Fruit fly (Drosophila melanogaster) whole organism, embryonic: Measurements from ENCODE around the gene CG43137.

Source experiments
- Abd-B ChIP-seq: fragments of 200-800 bp; sonication (Bioruptor generic); optimal IDR thresholded peaks from 2 replicates; lab custom pipeline; 2018; ENCODE audit warnings: missing biosample characterization, mild to moderate bottlenecking, missing genetic modification characterization, moderate library complexity
- CG10959 ChIP-seq: fragments of 200-800 bp; sonication (Bioruptor generic); IDR thresholded peaks from 2 replicates; pipeline ENCODE4 v1.3.6; 2022; ENCODE audit warnings: missing biosample characterization, missing genetic modification characterization
- CG11093 ChIP-seq: fragments of 200-800 bp; sonication (Bioruptor generic); IDR thresholded peaks from 3 replicates; pipeline ENCODE4 v1.3.6; 2022; ENCODE audit warnings: missing biosample characterization, missing genetic modification characterization
- CG13624 ChIP-seq: fragments of 200-800 bp; sonication (Bioruptor generic); optimal IDR thresholded peaks from 2 replicates; lab custom pipeline; 2016; ENCODE audit warnings: missing biosample characterization, missing genetic modification characterization
- CG15269 ChIP-seq: fragments of 200-800 bp; sonication (Bioruptor generic); optimal IDR thresholded peaks from 2 replicates; lab custom pipeline; 2018; ENCODE audit warnings: missing biosample characterization, mild to moderate bottlenecking, missing genetic modification characterization, moderate library complexity
- CG17359 ChIP-seq: fragments of 200-800 bp; sonication (Bioruptor generic); optimal IDR thresholded peaks from 3 replicates; lab custom pipeline; 2018; ENCODE audit warnings: missing biosample characterization, mild to moderate bottlenecking, missing genetic modification characterization, moderate library complexity
- CG17829 ChIP-seq: fragments of 200-800 bp; optimal IDR thresholded peaks from 2 replicates; lab custom pipeline; 2019; ENCODE audit warnings: missing biosample characterization, mild to moderate bottlenecking, missing genetic modification characterization, moderate library complexity
- CG18599 ChIP-seq: fragments of 200-800 bp; sonication (Bioruptor generic); optimal IDR thresholded peaks from 3 replicates; lab custom pipeline; 2017; ENCODE audit warnings: missing biosample characterization, missing genetic modification characterization, mild to moderate bottlenecking, moderate library complexity, missing genetic modification reagents
- CG31388 ChIP-seq: fragments of 200-800 bp; sonication (Bioruptor generic); optimal IDR thresholded peaks from 2 replicates; lab custom pipeline; 2016; ENCODE audit warnings: missing biosample characterization, missing genetic modification characterization
- CG32772 ChIP-seq: fragments of 200-800 bp; sonication (Bioruptor generic); IDR thresholded peaks from 2 replicates; pipeline ENCODE4 v1.3.6; 2022; ENCODE audit warnings: missing biosample characterization, missing genetic modification characterization
- CG33557 ChIP-seq: fragments of 200-800 bp; sonication (Bioruptor generic); optimal IDR thresholded peaks from 2 replicates; lab custom pipeline; 2019; ENCODE audit warnings: missing biosample characterization, mild to moderate bottlenecking, missing genetic modification characterization, moderate library complexity
- CG7786 ChIP-seq: fragments of 200-800 bp; sonication (Bioruptor generic); optimal IDR thresholded peaks from 2 replicates; lab custom pipeline; 2016; ENCODE audit warnings: missing biosample characterization, missing genetic modification characterization
- CG7839 ChIP-seq: fragments of 200-800 bp; sonication (Bioruptor generic); optimal IDR thresholded peaks from 3 replicates; lab custom pipeline; 2018; ENCODE audit warnings: missing biosample characterization, mild to moderate bottlenecking, missing genetic modification characterization, moderate library complexity
- CG9215 ChIP-seq: fragments of 200-800 bp; sonication (Bioruptor generic); IDR thresholded peaks from 2 replicates; pipeline ENCODE4 v1.3.6; 2022; ENCODE audit warnings: missing biosample characterization, missing genetic modification characterization
- CG9437 ChIP-seq: fragments of 200-800 bp; sonication (Bioruptor generic); optimal IDR thresholded peaks from 2 replicates; lab custom pipeline; 2018; ENCODE audit warnings: missing biosample characterization, mild to moderate bottlenecking, missing genetic modification characterization
- Chrac-16 ChIP-seq: fragments of 200-800 bp; sonication (Bioruptor generic); optimal IDR thresholded peaks from 3 replicates; lab custom pipeline; 2016; ENCODE audit warnings: missing biosample characterization, missing genetic modification characterization
- Dad ChIP-seq: fragments of 200-800 bp; sonication (Bioruptor generic); optimal IDR thresholded peaks from 3 replicates; lab custom pipeline; 2016; ENCODE audit warnings: missing biosample characterization, missing genetic modification characterization
- Elba2 ChIP-seq: fragments of 200-800 bp; sonication (Bioruptor generic); optimal IDR thresholded peaks from 3 replicates; lab custom pipeline; 2016; ENCODE audit warnings: missing biosample characterization, missing genetic modification characterization
- Fer1 ChIP-seq: fragments of 200-800 bp; sonication (Bioruptor generic); optimal IDR thresholded peaks from 2 replicates; lab custom pipeline; 2017; ENCODE audit warnings: missing biosample characterization, mild to moderate bottlenecking, missing genetic modification characterization
- Hand ChIP-seq: fragments of 200-800 bp; sonication (Bioruptor generic); optimal IDR thresholded peaks from 2 replicates; lab custom pipeline; 2017; ENCODE audit warnings: mild to moderate bottlenecking, missing biosample characterization, missing genetic modification reagents, missing genetic modification characterization
- Hmx ChIP-seq: fragments of 200-800 bp; sonication (Bioruptor generic); optimal IDR thresholded peaks from 2 replicates; lab custom pipeline; 2016; ENCODE audit warnings: missing biosample characterization, missing genetic modification characterization
- Hr78 ChIP-seq, 2 experiments: fragments of 200-800 bp in 1 of 2; fragments of >200 bp in 1 of 2; sonication (Bioruptor generic) in 1 of 2; optimal IDR thresholded peaks; 2 replicates each; lab custom pipeline; 2017 to 2019; ENCODE audit warnings: missing biosample characterization in 2 of 2, missing genetic modification characterization in 2 of 2, mild to moderate bottlenecking in 1 of 2, moderate library complexity in 1 of 2
- MTF-1 ChIP-seq: fragments of 200-800 bp; sonication (Bioruptor generic); optimal IDR thresholded peaks from 2 replicates; lab custom pipeline; 2018; ENCODE audit warnings: missing biosample characterization, mild to moderate bottlenecking, missing genetic modification characterization, borderline replicate concordance
- Mrtf ChIP-seq: fragments of 200-800 bp; sonication (Bioruptor generic); IDR thresholded peaks from 3 replicates; pipeline ENCODE4 v1.3.6; 2022; ENCODE audit warnings: missing biosample characterization, missing genetic modification characterization
- Neu2 ChIP-seq: fragments of 200-800 bp; sonication (Bioruptor generic); optimal IDR thresholded peaks from 3 replicates; lab custom pipeline; 2016; ENCODE audit warnings: missing biosample characterization, missing genetic modification characterization, borderline replicate concordance
- Nf-YA ChIP-seq: fragments of 200-800 bp; sonication (Bioruptor generic); IDR thresholded peaks from 2 replicates; pipeline ENCODE4 v1.3.6; 2022; ENCODE audit warnings: missing biosample characterization, missing genetic modification characterization
- Poxn ChIP-seq: fragments of 200-800 bp; sonication (Bioruptor generic); IDR thresholded peaks from 2 replicates; pipeline ENCODE4 v1.3.6; 2022; ENCODE audit warnings: missing biosample characterization, missing genetic modification characterization
- Ravus ChIP-seq: fragments of 200-800 bp; sonication (Bioruptor generic); IDR thresholded peaks from 2 replicates; pipeline ENCODE4 v1.3.6; 2022; ENCODE audit warnings: missing biosample characterization, missing genetic modification characterization
- Rx ChIP-seq: fragments of 200-800 bp; sonication (Bioruptor generic); IDR thresholded peaks from 2 replicates; pipeline ENCODE4 v1.3.6; 2022; ENCODE audit warnings: missing biosample characterization, missing genetic modification characterization
- Six4 ChIP-seq: fragments of 200-800 bp; sonication (Bioruptor generic); optimal IDR thresholded peaks from 2 replicates; lab custom pipeline; 2016; ENCODE audit warnings: missing biosample characterization, missing genetic modification characterization
- Sry-β ChIP-seq: fragments of 200-800 bp; sonication (Bioruptor generic); optimal IDR thresholded peaks from 2 replicates; lab custom pipeline; 2018; ENCODE audit warnings: missing biosample characterization, mild to moderate bottlenecking, missing genetic modification characterization, moderate library complexity
- Usf ChIP-seq: fragments of 200-800 bp; sonication (Bioruptor generic); optimal IDR thresholded peaks from 2 replicates; lab custom pipeline; 2017; ENCODE audit warnings: missing genotype, missing biosample characterization, missing genetic modification characterization
- az2 ChIP-seq: fragments of 200-800 bp; sonication (Bioruptor generic); optimal IDR thresholded peaks from 3 replicates; lab custom pipeline; 2016; ENCODE audit warnings: missing biosample characterization, missing genetic modification characterization
- bcd ChIP-seq: fragments of 200-800 bp; sonication (Bioruptor generic); optimal IDR thresholded peaks from 2 replicates; lab custom pipeline; 2017; ENCODE audit warnings: missing biosample characterization, mild to moderate bottlenecking, missing genetic modification characterization
- br ChIP-seq: fragments of >200 bp; optimal IDR thresholded peaks from 2 replicates; lab custom pipeline; 2017
- crc ChIP-seq: fragments of 200-800 bp; sonication (Bioruptor generic); optimal IDR thresholded peaks from 2 replicates; lab custom pipeline; 2016; ENCODE audit warnings: missing biosample characterization, missing genetic modification characterization
- cwo ChIP-seq: fragments of 200-800 bp; sonication (Bioruptor generic); optimal IDR thresholded peaks from 3 replicates; lab custom pipeline; 2017; ENCODE audit warnings: missing biosample characterization, missing genetic modification characterization, mild to moderate bottlenecking, moderate library complexity, missing genetic modification reagents
- disco-r ChIP-seq: fragments of 200-800 bp; sonication (Bioruptor generic); optimal IDR thresholded peaks from 2 replicates; lab custom pipeline; 2016; ENCODE audit warnings: missing biosample characterization, missing genetic modification characterization
- ems ChIP-seq: fragments of 200-800 bp; sonication (Bioruptor generic); optimal IDR thresholded peaks from 3 replicates; lab custom pipeline; 2016; ENCODE audit warnings: missing biosample characterization, missing genetic modification characterization
- esg ChIP-seq: fragments of 200-800 bp; sonication (Bioruptor generic); conservative IDR thresholded peaks from 2 replicates; pipeline ENCODE4 v1.3.6; 2022; ENCODE audit warnings: missing biosample characterization, missing genetic modification characterization
- hth ChIP-seq: fragments of >200 bp; optimal IDR thresholded peaks from 2 replicates; lab custom pipeline; 2017; ENCODE audit warnings: inconsistent platforms
- jumu ChIP-seq: fragments of 200-800 bp; sonication (Bioruptor generic); optimal IDR thresholded peaks from 3 replicates; lab custom pipeline; 2016; ENCODE audit warnings: missing biosample characterization, missing genetic modification characterization
- oc ChIP-seq: fragments of 200-800 bp; sonication (Bioruptor generic); optimal IDR thresholded peaks from 2 replicates; lab custom pipeline; 2018; ENCODE audit warnings: missing biosample characterization, mild to moderate bottlenecking, missing genetic modification characterization, moderate library complexity
- p53 ChIP-seq: fragments of 200-800 bp; sonication (Bioruptor generic); optimal IDR thresholded peaks from 2 replicates; lab custom pipeline; 2016; ENCODE audit warnings: missing biosample characterization, missing genetic modification characterization
- ro ChIP-seq: fragments of 200-800 bp; sonication (Bioruptor generic); IDR thresholded peaks from 2 replicates; pipeline ENCODE4 v1.3.6; 2022; ENCODE audit warnings: missing biosample characterization, missing genetic modification characterization
- run ChIP-seq: fragments of 200-800 bp; sonication (Bioruptor generic); optimal IDR thresholded peaks from 3 replicates; lab custom pipeline; 2018; ENCODE audit warnings: missing biosample characterization, mild to moderate bottlenecking, missing genetic modification characterization
- scrt ChIP-seq: fragments of 200-800 bp; sonication (Bioruptor generic); optimal IDR thresholded peaks from 2 replicates; lab custom pipeline; 2018; ENCODE audit warnings: missing biosample characterization, mild to moderate bottlenecking, missing genetic modification characterization, moderate library complexity
- tna ChIP-seq: fragments of 200-800 bp; sonication (Bioruptor generic); IDR thresholded peaks from 2 replicates; pipeline ENCODE4 v1.3.6; 2022; ENCODE audit warnings: missing biosample characterization, missing genetic modification characterization; ENCODE audit not compliant: partially characterized antibody
- toy ChIP-seq: fragments of 200-800 bp; sonication (Bioruptor generic); IDR thresholded peaks from 2 replicates; pipeline ENCODE4 v1.3.6; 2022; ENCODE audit warnings: missing biosample characterization, missing genetic modification characterization
- ttk ChIP-seq: fragments of 200-800 bp; sonication (Bioruptor generic); IDR thresholded peaks from 2 replicates; pipeline ENCODE4 v2.1.2; 2022; ENCODE audit warnings: missing biosample characterization, missing genetic modification characterization

CG43137 gene

DNA sequence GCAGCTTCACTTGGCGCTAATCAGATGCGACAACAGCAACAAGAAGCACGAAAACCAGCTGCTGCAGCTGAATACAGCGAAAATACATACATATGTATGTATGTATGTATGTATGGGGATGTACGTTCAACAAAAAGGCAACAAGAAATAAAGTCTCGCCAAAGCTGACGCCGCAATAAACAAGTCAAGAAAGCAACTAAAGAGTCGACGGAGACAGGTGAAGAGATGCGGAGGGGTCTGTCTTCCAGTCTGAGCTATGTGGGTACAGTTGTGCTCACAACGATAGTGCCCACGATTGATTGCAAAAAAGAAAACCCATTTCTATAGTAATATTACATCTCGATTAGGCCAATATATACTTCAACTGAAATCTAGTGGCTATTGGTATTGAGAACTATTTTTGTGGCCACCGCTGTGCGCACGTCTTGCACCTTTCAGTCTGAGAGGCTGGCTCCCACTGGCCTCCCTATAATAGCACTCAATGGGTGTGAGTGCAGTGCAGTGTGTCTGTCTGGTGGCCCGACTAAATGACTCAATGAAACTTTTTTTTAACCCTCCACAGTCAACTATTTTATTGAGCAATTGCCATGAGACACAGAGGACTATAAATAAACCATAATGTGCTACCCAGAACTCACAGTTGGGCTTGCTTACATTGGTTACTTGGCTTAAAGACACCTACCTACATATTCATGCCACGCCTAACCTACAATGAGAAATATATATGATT, 31.0 kb upstream of the CG43137 start (continued):
- TF ChIP-seq ems (GFP tag; lab: Kevin White, UChicago): peak; percentile 88
- peak; percentile 75 for TF ChIP-seq p53 (GFP tag; lab: Kevin White, UChicago)
- TF ChIP-seq ro (GFP tag; lab: Robert Waterston, UW): peak; percentile 80
- TF ChIP-seq scrt (GFP tag; lab: Kevin White, UChicago): peak; percentile 69
- peak; percentile 93 for TF ChIP-seq ttk (GFP tag; lab: Robert Waterston, UW)
- peak; percentile 85 for TF ChIP-seq CG10959 (GFP tag; lab: Robert Waterston, UW)
- peak; percentile 92 for TF ChIP-seq az2
- TF ChIP-seq hth: no peak
- TF ChIP-seq Hr78 (GFP tag; optimal IDR thresholded peaks at IDR 0.05; lab: Kevin White, UChicago): peak in 1 of 2 experiments; percentile 79
- peak; percentile 93 for TF ChIP-seq CG32772
- TF ChIP-seq crc (GFP tag; lab: Kevin White, UChicago): peak; percentile 78
- TF ChIP-seq CG15269 (tag; lab: Kevin White, UChicago): peak; percentile 86
- peak; percentile 88 for TF ChIP-seq bcd (GFP tag; lab: Kevin White, UChicago)
- TF ChIP-seq MTF-1 (GFP tag; lab: Kevin White, UChicago): peak; percentile 81
- peak; percentile 67 for TF ChIP-seq CG9215
- peak; percentile 91 for TF ChIP-seq Six4 (GFP tag; lab: Kevin White, UChicago)
- TF ChIP-seq CG7839 (tag; lab: Kevin White, UChicago): peak; percentile 92
- peak; percentile 83 for TF ChIP-seq Abd-B (GFP tag; lab: Kevin White, UChicago)
- peak; percentile 91 for TF ChIP-seq esg (GFP tag; lab: Robert Waterston, UW)
- TF ChIP-seq CG9437 (GFP tag; lab: Kevin White, UChicago): peak; percentile 66
- TF ChIP-seq Rx (GFP tag; lab: Robert Waterston, UW): peak; percentile 92
- peak; percentile 86; the same call in 2 of the 3 replicates for TF ChIP-seq CG11093 (GFP tag; lab: Robert Waterston, UW)
- TF ChIP-seq Chrac-16 (GFP tag; lab: Kevin White, UChicago): peak; percentile 88
- TF ChIP-seq CG33557 (GFP tag; lab: Kevin White, UChicago): peak; percentile 34
- TF ChIP-seq Neu2 (GFP tag; lab: Kevin White, UChicago): no peak
- peak; percentile 93 for TF ChIP-seq oc
- TF ChIP-seq CG7786 (GFP tag; lab: Kevin White, UChicago): peak; percentile 88
- no peak for TF ChIP-seq tna
- peak; percentile 87 for TF ChIP-seq CG18599
- TF ChIP-seq Mrtf (GFP tag; lab: Robert Waterston, UW): peak; percentile 91
- peak; percentile 32 for TF ChIP-seq Sry-β (GFP tag; lab: Kevin White, UChicago)
- peak; percentile 85 for TF ChIP-seq Nf-YA (GFP tag; lab: Robert Waterston, UW)
- peak; percentile 74 for TF ChIP-seq CG31388 (GFP tag; lab: Kevin White, UChicago)
- TF ChIP-seq jumu (GFP tag; lab: Kevin White, UChicago): peak; percentile 91
- TF ChIP-seq run (tag; lab: Kevin White, UChicago): peak; percentile 70
- no peak for TF ChIP-seq Poxn (GFP tag; lab: Robert Waterston, UW)
- TF ChIP-seq br (lab: Kevin White, UChicago): no peak
- peak; percentile 79 for TF ChIP-seq toy (GFP tag; lab: Robert Waterston, UW)
- TF ChIP-seq Hmx (GFP tag; lab: Kevin White, UChicago): no peak
- peak; percentile 76 for TF ChIP-seq Ravus (GFP tag; lab: Robert Waterston, UW)
- peak; percentile 84 for TF ChIP-seq Fer1 (GFP tag; lab: Kevin White, UChicago)
- TF ChIP-seq cwo (GFP tag; lab: Kevin White, UChicago): peak; percentile 73
- peak; percentile 59 for TF ChIP-seq Hand (GFP tag; lab: Kevin White, UChicago)
- TF ChIP-seq Elba2 (GFP tag; lab: Kevin White, UChicago): peak; percentile 6
- peak; percentile 78 for TF ChIP-seq Dad
- TF ChIP-seq Usf (GFP tag; lab: Kevin White, UChicago): peak; percentile 70
- peak; percentile 80 for TF ChIP-seq disco-r (GFP tag; lab: Kevin White, UChicago)
- TF ChIP-seq CG13624: peak; percentile 80
- TF ChIP-seq CG17359 (tag; lab: Kevin White, UChicago): peak; percentile 95
- TF ChIP-seq CG17829: peak; percentile 91
